Worm (Caenorhabditis elegans) whole organism, early embryonic: ENCODE data around the gene wht-6.

Experiments used
- F13C5.2 ChIP-seq: sonication (generic microtip); optimal IDR thresholded peaks from 2 replicates; lab custom pipeline; 2017; ENCODE audit warnings: mild to moderate bottlenecking, missing genetic modification characterization, inconsistent platforms, missing compliant biosample characterization
- ama-1 ChIP-seq: fragments of 150-350 bp; optimal IDR thresholded peaks from 2 replicates; lab custom pipeline; 2014
- ceh-13 ChIP-seq: fragments of 200-800 bp; sonication (Bioruptor generic); optimal IDR thresholded peaks from 2 replicates; lab custom pipeline; 2018; ENCODE audit warnings: mild to moderate bottlenecking, missing genetic modification characterization, missing compliant biosample characterization
- flt-1 ChIP-seq: fragments of 200-800 bp; sonication (Bioruptor generic); IDR thresholded peaks from 2 replicates; pipeline ENCODE4 v1.3.6; 2022; ENCODE audit warnings: missing genetic modification characterization, missing compliant biosample characterization
- hmg-4 ChIP-seq: fragments of 200-800 bp; sonication (Bioruptor generic); optimal IDR thresholded peaks from 2 replicates; lab custom pipeline; 2018; ENCODE audit warnings: mild to moderate bottlenecking, missing genetic modification characterization, missing compliant biosample characterization
- pes-1 ChIP-seq: fragments of 200-800 bp; sonication (Bioruptor generic); IDR thresholded peaks from 2 replicates; pipeline ENCODE4 v1.3.6; 2022; ENCODE audit warnings: missing genetic modification reagents, missing genetic modification characterization, missing compliant biosample characterization
- sea-1 ChIP-seq: fragments of 200-800 bp; sonication (Bioruptor generic); conservative IDR thresholded peaks from 2 replicates; pipeline ENCODE4 v1.3.6; 2022; ENCODE audit warnings: missing genetic modification characterization, missing compliant biosample characterization

DNA sequence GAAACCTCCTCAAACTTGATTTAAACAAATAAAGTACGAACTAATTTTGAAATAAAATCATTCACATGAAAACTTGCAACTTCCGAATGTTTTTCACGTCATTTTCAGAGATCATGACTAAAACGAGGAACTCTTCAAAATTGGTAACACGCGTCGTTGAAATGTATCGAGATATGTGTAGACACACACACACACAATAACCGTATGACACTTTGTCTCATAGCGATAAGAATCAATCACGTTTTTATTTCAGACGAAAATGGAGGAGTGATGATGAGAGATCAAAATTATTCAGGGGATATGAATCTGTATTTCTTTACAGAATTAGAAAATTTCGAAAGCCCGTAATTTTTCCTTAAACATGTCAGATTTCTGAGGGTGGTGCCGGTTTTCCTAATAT, 48.8 kb upstream of the wht-6 start:
- TF ChIP-seq ama-1 (lab: Kevin White, UChicago) = no peak
- TF ChIP-seq sea-1 (GFP tag; lab: Robert Waterston, UW) = no peak
- no peak for TF ChIP-seq flt-1
- no peak for TF ChIP-seq F13C5.2 (tag; lab: Kevin White, UChicago)
- no peak for TF ChIP-seq pes-1
- TF ChIP-seq hmg-4 (GFP tag; lab: Kevin White, UChicago) = no peak
- TF ChIP-seq ceh-13 (GFP tag; lab: Kevin White, UChicago) = no peak
